Worm (Caenorhabditis elegans): Measurements from ENCODE around the gene C01F6.14.
A peak's percentile ranks its signal among the peaks of the same experiment; 100 is the strongest.

ce11 chrIV:9146819-9147518, 43.0 kb upstream of the C01F6.14 start, which contains the start of the genes rpb-12 and aly-2:
- TF ChIP-seq dve-1 (tag; optimal IDR thresholded peaks at IDR 0.05; ENCODE audit: insufficient read depth) (no peak), nhr-11 (tag; optimal IDR thresholded peaks at IDR 0.05) (peak; percentile 36), mxl-2 (GFP tag; conservative IDR thresholded peaks at IDR 0.05) (no peak), hmg-1.1 (GFP tag; IDR thresholded peaks at IDR 0.05) (no peak), hlh-30 (tag; optimal IDR thresholded peaks at IDR 0.05; ENCODE audit: insufficient read depth) (no peak), vab-7 (GFP tag; IDR thresholded peaks at IDR 0.05) (no peak), aly-2 (tag; optimal IDR thresholded peaks at IDR 0.05) (no peak), ZK546.5 (tag; optimal IDR thresholded peaks at IDR 0.05) (no peak)
